Fruit fly (Drosophila melanogaster): ENCODE measurements around the gene polybromo.

The polybromo gene

DNA sequence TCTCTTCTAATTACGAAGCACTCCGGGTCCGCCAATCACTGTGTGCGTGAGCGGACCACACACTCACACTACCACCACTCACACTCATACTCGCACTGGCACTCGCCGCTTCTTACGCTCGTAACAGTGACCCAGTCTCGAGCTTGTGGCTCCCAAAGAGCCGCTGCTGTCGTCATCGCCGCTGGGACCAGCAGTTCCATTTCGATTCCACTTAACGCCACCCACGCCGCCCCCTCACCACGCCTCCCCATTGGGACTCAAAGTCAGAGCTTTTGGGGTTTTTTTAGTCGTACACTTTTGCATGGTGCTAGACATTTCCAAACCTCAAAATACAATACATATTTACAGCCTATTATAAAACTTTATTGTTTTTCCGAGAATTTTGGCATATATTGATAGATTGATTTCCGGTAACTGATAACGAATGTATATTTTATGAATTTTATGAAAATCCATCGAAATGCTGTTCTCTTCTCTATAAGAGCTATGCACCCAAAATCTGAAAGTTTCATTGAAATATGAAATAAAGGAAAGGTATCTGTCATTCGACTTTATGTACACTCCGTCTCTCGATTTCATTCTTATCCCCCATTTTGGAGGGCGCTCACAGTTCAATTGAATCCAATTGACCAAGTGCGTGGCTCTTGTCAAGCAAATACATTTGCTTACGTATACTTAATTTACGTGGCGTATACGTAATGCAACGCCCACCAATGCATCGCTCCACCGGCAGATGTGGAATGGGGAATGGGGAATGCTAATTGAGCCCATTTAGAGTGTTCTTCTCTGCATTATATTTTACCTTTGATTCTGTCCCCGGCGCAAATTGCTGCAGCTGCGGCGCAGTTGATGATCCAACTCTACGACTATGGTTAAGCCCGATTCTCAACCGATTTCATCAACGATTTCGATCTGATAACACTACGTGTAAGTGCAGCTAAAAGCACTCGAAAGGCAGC lies 33.5 kb downstream of the polybromo start, which contains the start of gene CG42331 (continued):
- peak; percentile 57 for TF ChIP-seq shn (GFP tag; optimal IDR thresholded peaks at IDR 0.05)
- peak; percentile 63 for TF ChIP-seq CG13624 (GFP tag; optimal IDR thresholded peaks at IDR 0.05)
- no peak for TF ChIP-seq wek (GFP tag; optimal IDR thresholded peaks at IDR 0.05)
- peak; percentile 95 for TF ChIP-seq Hey (tag; optimal IDR thresholded peaks at IDR 0.05)
- no peak for TF ChIP-seq stwl (tag; optimal IDR thresholded peaks at IDR 0.05)
- no peak for TF ChIP-seq vnd (GFP tag; IDR thresholded peaks at IDR 0.05; ENCODE audit: partially characterized antibody)
- peak; percentile 42; the same call in 1 of the 3 replicates for TF ChIP-seq H15 (GFP tag; IDR thresholded peaks at IDR 0.05)
- peak; percentile 54 for TF ChIP-seq gsb-n (tag; optimal IDR thresholded peaks at IDR 0.05)
- no peak for TF ChIP-seq fd102C (GFP tag; optimal IDR thresholded peaks at IDR 0.05)
- TF ChIP-seq pfk (GFP tag; optimal IDR thresholded peaks at IDR 0.05) = no peak
- TF ChIP-seq Dad (GFP tag; optimal IDR thresholded peaks at IDR 0.05) = peak; percentile 31
- no peak for TF ChIP-seq CG33557 (GFP tag; optimal IDR thresholded peaks at IDR 0.05)
- 0 out of 3 replicates have a peak, but pooled peaks have one; percentile 50 for TF ChIP-seq CG34422 (GFP tag; IDR thresholded peaks at IDR 0.05)
- TF ChIP-seq Dfd (GFP tag; optimal IDR thresholded peaks at IDR 0.05) = no peak
- TF ChIP-seq CG17829 (tag; optimal IDR thresholded peaks at IDR 0.05) = peak; percentile 42
- peak; percentile 3; the same call in 1 of the 2 replicates for TF ChIP-seq CG5953 (GFP tag; IDR thresholded peaks at IDR 0.05)
- TF ChIP-seq CG16779 (GFP tag; IDR thresholded peaks at IDR 0.05) = no peak
- peak; percentile 11 for TF ChIP-seq CG12744 (GFP tag; optimal IDR thresholded peaks at IDR 0.05)
- TF ChIP-seq Atf3 (GFP tag; optimal IDR thresholded peaks at IDR 0.05) = no peak
- TF ChIP-seq hkb (optimal IDR thresholded peaks at IDR 0.05) = no peak
- peak; percentile 61 for TF ChIP-seq hkb (GFP tag; IDR thresholded peaks at IDR 0.05)
- TF ChIP-seq lola (GFP tag; optimal IDR thresholded peaks at IDR 0.05) = no peak
- TF ChIP-seq seq (GFP tag; IDR thresholded peaks at IDR 0.05) = peak; percentile 35; the same call in 1 of the 2 replicates
- peak; percentile 17 for TF ChIP-seq CHES-1-like (GFP tag; optimal IDR thresholded peaks at IDR 0.05)
- TF ChIP-seq sd (tag; optimal IDR thresholded peaks at IDR 0.05) = peak; percentile 17
- peak; percentile 46 for TF ChIP-seq CG10979 (tag; optimal IDR thresholded peaks at IDR 0.05)
- no peak for TF ChIP-seq Fer2 (tag; optimal IDR thresholded peaks at IDR 0.05)
- no peak for TF ChIP-seq pzg (GFP tag; optimal IDR thresholded peaks at IDR 0.05)
- no peak for TF ChIP-seq Dip2 (GFP tag; IDR thresholded peaks at IDR 0.05)
- no peak for TF ChIP-seq dmrt11E (tag; optimal IDR thresholded peaks at IDR 0.05)
- TF ChIP-seq CG3407 (GFP tag; optimal IDR thresholded peaks at IDR 0.05) = no peak
- peak; percentile 28 for TF ChIP-seq zfh2 (GFP tag; optimal IDR thresholded peaks at IDR 0.05)
- TF ChIP-seq Meics (GFP tag; optimal IDR thresholded peaks at IDR 0.05) = peak; percentile 63
- TF ChIP-seq aop (GFP tag; IDR thresholded peaks at IDR 0.05) = no peak
- peak; percentile 48 for TF ChIP-seq fd3F (GFP tag; optimal IDR thresholded peaks at IDR 0.05)
- TF ChIP-seq gfzf (GFP tag; optimal IDR thresholded peaks at IDR 0.05) = no peak
- TF ChIP-seq nau (GFP tag; optimal IDR thresholded peaks at IDR 0.05) = peak; percentile 46
- TF ChIP-seq CG10462 (GFP tag; optimal IDR thresholded peaks at IDR 0.05) = peak; percentile 3
- no peak for TF ChIP-seq bbx (GFP tag; IDR thresholded peaks at IDR 0.05; ENCODE audit: partially characterized antibody)
- no peak for TF ChIP-seq CG31365 (tag; optimal IDR thresholded peaks at IDR 0.05)
- TF ChIP-seq run (tag; optimal IDR thresholded peaks at IDR 0.05) = peak; percentile 72
- TF ChIP-seq fu2 (GFP tag; optimal IDR thresholded peaks at IDR 0.05) = peak; percentile 39
- TF ChIP-seq CG1792 (GFP tag; optimal IDR thresholded peaks at IDR 0.05) = peak; percentile 51
- TF ChIP-seq maf-S (GFP tag; optimal IDR thresholded peaks at IDR 0.05) = peak; percentile 21
- no peak for TF ChIP-seq CG8089 (GFP tag; optimal IDR thresholded peaks at IDR 0.05)
- TF ChIP-seq Ets97D (GFP tag; optimal IDR thresholded peaks at IDR 0.05) = peak; percentile 14
- TF ChIP-seq Atf6 (GFP tag; IDR thresholded peaks at IDR 0.05) = peak; percentile 56; the same call in 1 of the 2 replicates
- peak; percentile 24 for TF ChIP-seq odd (GFP tag; optimal IDR thresholded peaks at IDR 0.05)
